Fruit fly (Drosophila melanogaster) whole organism, embryonic: ENCODE measurements around the gene CG14229.
A peak's percentile ranks its signal among the peaks of the same experiment; 100 is the strongest.

ENCODE experiments used
- Atf-2 ChIP-seq: fragments of 200-800 bp; sonication (Bioruptor generic); optimal IDR thresholded peaks from 2 replicates; lab custom pipeline; 2016; ENCODE audit warnings: missing biosample characterization, missing genetic modification characterization
- CG10462 ChIP-seq: fragments of 200-800 bp; sonication (Bioruptor generic); optimal IDR thresholded peaks from 2 replicates; lab custom pipeline; 2016; ENCODE audit warnings: missing biosample characterization, missing genetic modification characterization
- CG13123 ChIP-seq: fragments of 200-800 bp; sonication (Bioruptor generic); optimal IDR thresholded peaks from 2 replicates; lab custom pipeline; 2016; ENCODE audit warnings: missing biosample characterization, missing genetic modification characterization
- CG13775 ChIP-seq: fragments of 200-800 bp; sonication (Bioruptor generic); optimal IDR thresholded peaks from 3 replicates; lab custom pipeline; 2017; ENCODE audit warnings: missing biosample characterization, mild to moderate bottlenecking, missing genetic modification characterization
- CG14667 ChIP-seq: fragments of 200-800 bp; sonication (Bioruptor generic); IDR thresholded peaks from 2 replicates; pipeline ENCODE4 v1.3.6; 2022; ENCODE audit warnings: missing biosample characterization, missing genetic modification characterization
- CG17829 ChIP-seq: fragments of 200-800 bp; optimal IDR thresholded peaks from 2 replicates; lab custom pipeline; 2019; ENCODE audit warnings: missing biosample characterization, mild to moderate bottlenecking, missing genetic modification characterization, moderate library complexity
- CG2199 ChIP-seq: fragments of 200-800 bp; sonication (Bioruptor generic); IDR thresholded peaks from 3 replicates; pipeline ENCODE4 v1.3.6; 2022; ENCODE audit warnings: missing biosample characterization, missing genetic modification characterization
- CG31224 ChIP-seq: fragments of 200-800 bp; sonication (Bioruptor generic); IDR thresholded peaks from 2 replicates; pipeline ENCODE4 v1.3.6; 2022; ENCODE audit warnings: missing biosample characterization, missing genetic modification characterization
- CG33557 ChIP-seq: fragments of 200-800 bp; sonication (Bioruptor generic); optimal IDR thresholded peaks from 2 replicates; lab custom pipeline; 2019; ENCODE audit warnings: missing biosample characterization, mild to moderate bottlenecking, missing genetic modification characterization, moderate library complexity
- CG7357 ChIP-seq: fragments of 200-800 bp; sonication (Bioruptor generic); IDR thresholded peaks from 3 replicates; pipeline ENCODE4 v1.3.6; 2022; ENCODE audit warnings: missing biosample characterization, missing genetic modification characterization
- CG7745 ChIP-seq: fragments of 200-800 bp; sonication (Bioruptor generic); optimal IDR thresholded peaks from 2 replicates; lab custom pipeline; 2018; ENCODE audit warnings: missing biosample characterization, mild to moderate bottlenecking, missing genetic modification characterization, moderate library complexity
- CG7963 ChIP-seq: fragments of 200-800 bp; sonication (Bioruptor generic); IDR thresholded peaks from 3 replicates; pipeline ENCODE4 v1.3.6; 2022; ENCODE audit warnings: missing biosample characterization, missing genetic modification characterization; ENCODE audit not compliant: partially characterized antibody
- CG8765 ChIP-seq: fragments of 200-800 bp; sonication (Bioruptor generic); IDR thresholded peaks from 2 replicates; pipeline ENCODE4 v1.3.6; 2022; ENCODE audit warnings: missing biosample characterization, missing genetic modification characterization
- CoRest ChIP-seq: fragments of 200-800 bp; sonication (Bioruptor generic); optimal IDR thresholded peaks from 3 replicates; lab custom pipeline; 2018; ENCODE audit warnings: missing biosample characterization, mild to moderate bottlenecking, missing genetic modification characterization, moderate library complexity
- CrebB ChIP-seq: fragments of 200-800 bp; sonication (Bioruptor generic); optimal IDR thresholded peaks from 3 replicates; lab custom pipeline; 2018; ENCODE audit warnings: missing biosample characterization, mild to moderate bottlenecking, missing genetic modification characterization
- Dad ChIP-seq: fragments of 200-800 bp; sonication (Bioruptor generic); optimal IDR thresholded peaks from 3 replicates; lab custom pipeline; 2016; ENCODE audit warnings: missing biosample characterization, missing genetic modification characterization
- Dek ChIP-seq: fragments of 200-800 bp; sonication (Bioruptor generic); optimal IDR thresholded peaks from 3 replicates; lab custom pipeline; 2019; ENCODE audit warnings: missing biosample characterization, mild to moderate bottlenecking, missing genetic modification characterization, moderate library complexity
- Dp ChIP-seq: fragments of 200-800 bp; sonication (Bioruptor generic); optimal IDR thresholded peaks from 2 replicates; lab custom pipeline; 2018; ENCODE audit warnings: missing biosample characterization, mild to moderate bottlenecking, missing genetic modification characterization, moderate library complexity
- Hand ChIP-seq: fragments of 200-800 bp; sonication (Bioruptor generic); optimal IDR thresholded peaks from 2 replicates; lab custom pipeline; 2017; ENCODE audit warnings: mild to moderate bottlenecking, missing biosample characterization, missing genetic modification reagents, missing genetic modification characterization
- HmgD ChIP-seq: fragments of 200-800 bp; sonication (Bioruptor generic); optimal IDR thresholded peaks from 3 replicates; lab custom pipeline; 2016; ENCODE audit warnings: missing biosample characterization, missing genetic modification characterization
- Hr78 ChIP-seq, 2 experiments: fragments of 200-800 bp in 1 of 2; fragments of >200 bp in 1 of 2; sonication (Bioruptor generic) in 1 of 2; optimal IDR thresholded peaks; 2 replicates each; lab custom pipeline; 2017 to 2019; ENCODE audit warnings: missing biosample characterization in 2 of 2, missing genetic modification characterization in 2 of 2, mild to moderate bottlenecking in 1 of 2, moderate library complexity in 1 of 2
- Meics ChIP-seq: fragments of 200-800 bp; sonication (Bioruptor generic); optimal IDR thresholded peaks from 2 replicates; lab custom pipeline; 2017; ENCODE audit warnings: missing biosample characterization, mild to moderate bottlenecking, missing genetic modification characterization
- NC2β ChIP-seq: fragments of 200-800 bp; sonication (Bioruptor generic); optimal IDR thresholded peaks from 2 replicates; lab custom pipeline; 2016; ENCODE audit warnings: missing biosample characterization, missing genetic modification characterization
- Poxn ChIP-seq: fragments of 200-800 bp; sonication (Bioruptor generic); IDR thresholded peaks from 2 replicates; pipeline ENCODE4 v1.3.6; 2022; ENCODE audit warnings: missing biosample characterization, missing genetic modification characterization
- Rfx ChIP-seq: fragments of 200-800 bp; sonication (Bioruptor generic); IDR thresholded peaks from 2 replicates; pipeline ENCODE4 v1.3.6; 2022; ENCODE audit warnings: missing biosample characterization, missing genetic modification characterization
- Side ChIP-seq: fragments of 200-800 bp; sonication (Bioruptor generic); optimal IDR thresholded peaks from 2 replicates; lab custom pipeline; 2016; ENCODE audit warnings: missing biosample characterization, missing genetic modification characterization
- Six4 ChIP-seq: fragments of 200-800 bp; sonication (Bioruptor generic); optimal IDR thresholded peaks from 2 replicates; lab custom pipeline; 2016; ENCODE audit warnings: missing biosample characterization, missing genetic modification characterization
- Sry-β ChIP-seq: fragments of 200-800 bp; sonication (Bioruptor generic); optimal IDR thresholded peaks from 2 replicates; lab custom pipeline; 2018; ENCODE audit warnings: missing biosample characterization, mild to moderate bottlenecking, missing genetic modification characterization, moderate library complexity
- Tbp ChIP-seq: fragments of >200 bp; optimal IDR thresholded peaks from 2 replicates; lab custom pipeline; 2018; ENCODE audit warnings: missing biosample characterization, missing genetic modification characterization
- Usf ChIP-seq: fragments of 200-800 bp; sonication (Bioruptor generic); optimal IDR thresholded peaks from 2 replicates; lab custom pipeline; 2017; ENCODE audit warnings: missing genotype, missing biosample characterization, missing genetic modification characterization
- btn ChIP-seq: fragments of 200-800 bp; sonication (Bioruptor generic); optimal IDR thresholded peaks from 2 replicates; lab custom pipeline; 2016; ENCODE audit warnings: missing biosample characterization, missing genetic modification characterization
- caup ChIP-seq: fragments of 200-800 bp; sonication (Bioruptor generic); optimal IDR thresholded peaks from 3 replicates; lab custom pipeline; 2017; ENCODE audit warnings: missing biosample characterization, mild to moderate bottlenecking, missing genetic modification characterization, moderate library complexity; ENCODE audit not compliant: severe bottlenecking
- dan ChIP-seq: fragments of 200-800 bp; sonication (Bioruptor generic); IDR thresholded peaks from 2 replicates; pipeline ENCODE4 v1.3.6; 2022; ENCODE audit warnings: missing biosample characterization, missing genetic modification characterization
- dysf ChIP-seq: fragments of 200-800 bp; sonication (Bioruptor generic); IDR thresholded peaks from 3 replicates; pipeline ENCODE4 v1.3.6; 2022; ENCODE audit warnings: missing biosample characterization, missing genetic modification characterization
- gro ChIP-seq: fragments of 200-800 bp; sonication (Bioruptor generic); optimal IDR thresholded peaks from 2 replicates; lab custom pipeline; 2016; ENCODE audit warnings: missing biosample characterization, missing genetic modification characterization
- gsb ChIP-seq: fragments of 200-800 bp; sonication (Bioruptor generic); IDR thresholded peaks from 2 replicates; pipeline ENCODE4 v1.3.6; 2022; ENCODE audit warnings: missing biosample characterization, missing genetic modification characterization
- inv ChIP-seq: fragments of 200-800 bp; sonication (Bioruptor generic); IDR thresholded peaks from 2 replicates; pipeline ENCODE4 v1.3.6; 2022; ENCODE audit warnings: missing biosample characterization, missing genetic modification characterization; ENCODE audit not compliant: partially characterized antibody
- nom ChIP-seq: fragments of 200-800 bp; sonication (Bioruptor generic); optimal IDR thresholded peaks from 2 replicates; lab custom pipeline; 2017; ENCODE audit warnings: missing biosample characterization, missing genetic modification characterization, mild to moderate bottlenecking, moderate library complexity, missing genetic modification reagents
- pb ChIP-seq: fragments of 200-800 bp; sonication (Bioruptor generic); optimal IDR thresholded peaks from 3 replicates; lab custom pipeline; 2016; ENCODE audit warnings: missing biosample characterization, missing genetic modification characterization
- pfk ChIP-seq: fragments of 200-800 bp; sonication (Bioruptor generic); optimal IDR thresholded peaks from 2 replicates; lab custom pipeline; 2018; ENCODE audit warnings: missing biosample characterization, mild to moderate bottlenecking, missing genetic modification characterization, moderate library complexity
- rib ChIP-seq: fragments of 200-800 bp; sonication (Bioruptor generic); IDR thresholded peaks from 2 replicates; pipeline ENCODE4 v1.3.6; 2022; ENCODE audit warnings: missing biosample characterization, missing genetic modification characterization
- salm ChIP-seq: fragments of 200-800 bp; sonication (Bioruptor generic); optimal IDR thresholded peaks from 2 replicates; lab custom pipeline; 2018; ENCODE audit warnings: missing biosample characterization, mild to moderate bottlenecking, missing genetic modification characterization
- sc ChIP-seq, 3 experiments: fragments of >200 bp in 2 of 3; fragments of 200-800 bp in 1 of 3; sonication (Bioruptor generic) in 1 of 3; optimal IDR thresholded peaks; 2 replicates in 2 of 3; 3 replicates in 1 of 3; lab custom pipeline; 2017; ENCODE audit warnings: mild to moderate bottlenecking in 1 of 3, missing biosample characterization in 1 of 3, missing genetic modification characterization in 1 of 3, missing genetic modification reagents in 1 of 3
- sna ChIP-seq: fragments of 200-800 bp; sonication (Bioruptor generic); IDR thresholded peaks from 2 replicates; pipeline ENCODE4 v1.3.6; 2022; ENCODE audit warnings: missing biosample characterization, missing genetic modification characterization; ENCODE audit not compliant: partially characterized antibody
- toy ChIP-seq: fragments of 200-800 bp; sonication (Bioruptor generic); IDR thresholded peaks from 2 replicates; pipeline ENCODE4 v1.3.6; 2022; ENCODE audit warnings: missing biosample characterization, missing genetic modification characterization
- unc-4 ChIP-seq: fragments of 200-800 bp; sonication (Bioruptor generic); IDR thresholded peaks from 2 replicates; pipeline ENCODE4 v1.3.6; 2022; ENCODE audit warnings: missing biosample characterization, missing genetic modification characterization; ENCODE audit not compliant: partially characterized antibody
- unpg ChIP-seq: fragments of 200-800 bp; sonication (Bioruptor generic); optimal IDR thresholded peaks from 3 replicates; lab custom pipeline; 2018; ENCODE audit warnings: missing biosample characterization, mild to moderate bottlenecking, missing genetic modification characterization, moderate library complexity
- wdn ChIP-seq: fragments of 200-800 bp; sonication (Bioruptor generic); IDR thresholded peaks from 2 replicates; pipeline ENCODE4 v1.3.6; 2022; ENCODE audit warnings: missing biosample characterization, missing genetic modification characterization
- wor ChIP-seq: fragments of 200-800 bp; sonication (Bioruptor generic); IDR thresholded peaks from 2 replicates; pipeline ENCODE4 v1.3.6; 2022; ENCODE audit warnings: missing biosample characterization, missing genetic modification characterization

CG14229 gene

DNA sequence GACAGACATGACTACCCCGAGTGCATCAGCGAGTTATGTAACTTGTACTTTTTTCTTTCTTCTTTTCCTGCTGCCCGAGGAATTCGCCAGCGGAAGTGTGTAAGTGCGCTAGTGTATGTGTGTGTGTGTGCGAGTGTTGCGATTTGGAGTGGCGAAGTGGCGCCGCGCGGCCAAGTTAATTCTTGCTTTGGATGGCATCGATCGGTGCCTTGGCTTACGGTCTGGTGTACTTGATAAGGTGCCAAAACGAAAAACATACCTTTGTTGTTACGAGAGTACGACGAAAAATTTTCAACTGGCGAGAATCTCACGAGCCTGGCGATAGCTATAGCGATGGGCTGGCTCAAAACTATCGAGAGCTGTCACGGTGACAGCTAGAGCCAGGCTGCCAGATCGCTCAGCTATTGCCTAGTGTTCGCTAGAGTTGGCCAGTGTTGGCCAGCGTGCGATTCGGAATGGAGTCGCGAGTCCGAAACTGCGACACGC, 49.0 kb upstream of the CG14229 start, which contains the start of the genes CG18809, COX6B, CG33932 and Rpp20 (continued):
- TF ChIP-seq salm (tag; lab: Kevin White, UChicago), result no peak
- peak; percentile 71 for TF ChIP-seq Meics (GFP tag; lab: Kevin White, UChicago)
- no peak for TF ChIP-seq Six4 (GFP tag; lab: Kevin White, UChicago)
- peak; percentile 56 for TF ChIP-seq pfk
- TF ChIP-seq wor, result no peak
- peak; percentile 91 for TF ChIP-seq unc-4
- TF ChIP-seq Sry-β (GFP tag; lab: Kevin White, UChicago), result peak; percentile 13
- TF ChIP-seq CrebB (tag; lab: Kevin White, UChicago), result peak; percentile 55
- peak; percentile 40; the same call in 1 of the 2 replicates for TF ChIP-seq CG8765 (GFP tag; lab: Robert Waterston, UW)
- peak; percentile 83 for TF ChIP-seq sna (GFP tag; lab: Robert Waterston, UW)
- peak; percentile 42 for TF ChIP-seq nom (GFP tag; lab: Kevin White, UChicago)
- TF ChIP-seq CG7963 (GFP tag; lab: Robert Waterston, UW), result peak; percentile 91
- TF ChIP-seq Tbp, result no peak
- TF ChIP-seq gsb (GFP tag; lab: Robert Waterston, UW), result no peak
- no peak for TF ChIP-seq sc (optimal IDR thresholded peaks at IDR 0.05; lab: Kevin White, UChicago)
- TF ChIP-seq sc (GFP tag; optimal IDR thresholded peaks at IDR 0.05; lab: Kevin White, UChicago), result no peak
- TF ChIP-seq unpg (GFP tag; lab: Kevin White, UChicago), result peak; percentile 31
- peak; percentile 69; the same call in 2 of the 3 replicates for TF ChIP-seq dysf
- peak; percentile 70 for TF ChIP-seq gro (GFP tag; lab: Kevin White, UChicago)
- no peak for TF ChIP-seq CG14667 (GFP tag; lab: Robert Waterston, UW)
- peak; percentile 94 for TF ChIP-seq inv (GFP tag; lab: Robert Waterston, UW)
- TF ChIP-seq Dek (tag; lab: Kevin White, UChicago), result peak; percentile 34
- peak; percentile 59 for TF ChIP-seq CG13775 (GFP tag; lab: Kevin White, UChicago)
- TF ChIP-seq CG2199 (GFP tag; lab: Robert Waterston, UW), result 0 out of 3 replicates have a peak, but pooled peaks have one; percentile 24
- peak; percentile 35 for TF ChIP-seq CG13123
- TF ChIP-seq NC2β (GFP tag; lab: Kevin White, UChicago), result peak; percentile 86
- TF ChIP-seq CG33557 (GFP tag; lab: Kevin White, UChicago), result no peak
- peak; percentile 60 for TF ChIP-seq Dad
- TF ChIP-seq CG17829 (tag; lab: Kevin White, UChicago), result peak; percentile 72
- 0 out of 2 replicates have a peak, but pooled peaks have one; percentile 24 for TF ChIP-seq CG31224
- no peak for TF ChIP-seq CG7745 (tag; lab: Kevin White, UChicago)
- TF ChIP-seq dan (GFP tag; lab: Robert Waterston, UW), result no peak
- TF ChIP-seq Side, result peak; percentile 70
- TF ChIP-seq CoRest (tag; lab: Kevin White, UChicago), result peak; percentile 34
- TF ChIP-seq btn, result no peak
- TF ChIP-seq CG10462 (GFP tag; lab: Kevin White, UChicago), result peak; percentile 9
- TF ChIP-seq Dp (GFP tag; lab: Kevin White, UChicago), result peak; percentile 52
- TF ChIP-seq pb (GFP tag; lab: Kevin White, UChicago), result peak; percentile 28
- TF ChIP-seq Hr78 (GFP tag; optimal IDR thresholded peaks at IDR 0.05; lab: Kevin White, UChicago), result no peak
- peak; percentile 83 for TF ChIP-seq caup
- peak; percentile 93 for TF ChIP-seq HmgD
- TF ChIP-seq Rfx (GFP tag; lab: Robert Waterston, UW), result peak; percentile 88
- TF ChIP-seq Poxn (GFP tag; lab: Robert Waterston, UW), result no peak
- TF ChIP-seq rib (GFP tag; lab: Robert Waterston, UW), result peak; percentile 75; the same call in 1 of the 2 replicates
- no peak for TF ChIP-seq Hand
- TF ChIP-seq wdn (GFP tag; lab: Robert Waterston, UW), result peak; percentile 66
- peak; percentile 27 for TF ChIP-seq Atf-2 (GFP tag; lab: Kevin White, UChicago)
- no peak for TF ChIP-seq CG7357 (GFP tag; lab: Robert Waterston, UW)
- TF ChIP-seq Usf (GFP tag; lab: Kevin White, UChicago), result peak; percentile 28
- TF ChIP-seq toy, result no peak
